Fruit fly (Drosophila melanogaster) whole organism: Measurements from ENCODE around the gene rtet.

ENCODE experiments used
- CG8478 ChIP-seq: fragments of >200 bp; optimal IDR thresholded peaks from 2 replicates; lab custom pipeline; 2018; ENCODE audit warnings: inconsistent platforms
- Dll ChIP-seq: fragments of >200 bp; optimal IDR thresholded peaks from 2 replicates; lab custom pipeline; 2017
- pan ChIP-seq: fragments of >200 bp; optimal IDR thresholded peaks from 2 replicates; lab custom pipeline; 2017
- psq ChIP-seq: fragments of >200 bp; optimal IDR thresholded peaks from 2 replicates; lab custom pipeline; 2017
- usp ChIP-seq: fragments of >200 bp; optimal IDR thresholded peaks from 2 replicates; lab custom pipeline; 2017; ENCODE audit warnings: missing biosample characterization, missing genetic modification characterization, mixed read lengths

- TF ChIP-seq Dll (lab: Kevin White, UChicago) (no peak), CG8478 (no peak), usp (GFP tag; lab: Kevin White, UChicago) (no peak), psq (lab: Kevin White, UChicago) (no peak), pan (lab: Kevin White, UChicago) (no peak)
These were observed 4.7 kb downstream of the rtet start for dm6 chr3R:21112742-21113465.
